Worm (Caenorhabditis elegans) whole organism, L4/young adult: ENCODE results near the gene clik-1.

ENCODE experiments used
- dao-5 ChIP-seq: sonication (generic microtip); optimal IDR thresholded peaks from 2 replicates; lab custom pipeline; 2016; ENCODE audit warnings: missing genotype, missing genetic modification characterization, moderate library complexity, missing compliant biosample characterization
- him-1 ChIP-seq: sonication (generic microtip); optimal IDR thresholded peaks from 2 replicates; lab custom pipeline; 2016; ENCODE audit warnings: missing genotype, missing genetic modification reagents, missing genetic modification characterization, missing compliant biosample characterization

DNA sequence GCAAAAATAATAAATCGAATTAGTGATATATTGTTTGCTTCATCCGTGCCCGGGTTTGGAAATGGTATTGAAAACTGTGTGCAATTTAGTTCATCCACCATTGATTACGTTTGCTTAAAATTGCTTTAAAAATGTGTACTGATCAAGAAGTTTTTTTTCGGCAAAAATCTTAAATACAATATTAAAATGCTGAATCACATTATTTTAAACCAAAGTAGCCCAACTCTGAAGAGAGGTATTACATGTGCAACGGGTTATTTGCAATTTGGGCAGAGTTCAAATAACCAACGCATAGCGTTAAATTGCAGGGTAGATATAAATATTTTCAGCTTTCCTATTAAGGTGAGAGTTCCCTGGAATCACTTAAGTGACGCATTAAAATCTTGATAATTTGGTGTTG lies 48.7 kb upstream of the clik-1 start, which contains the start of gene dmsr-14:
- TF ChIP-seq dao-5 (tag; lab: Kevin White, UChicago) (no peak), him-1 (tag; lab: Kevin White, UChicago) (no peak)
